Worm (Caenorhabditis elegans): Measurements from ENCODE around the gene T16G1.13.

ce11 chrV:12928929-12929532 lies 20.7 kb upstream of the T16G1.13 start, which contains the start of gene T16G1.2:
- TF ChIP-seq nhr-102 (tag; optimal IDR thresholded peaks at IDR 0.05) (no peak), mep-1 (tag; optimal IDR thresholded peaks at IDR 0.05) (no peak), zfp-3 (GFP tag; conservative IDR thresholded peaks at IDR 0.05) (no peak), lin-38 (GFP tag; IDR thresholded peaks at IDR 0.05) (no peak), ztf-11 (tag; optimal IDR thresholded peaks at IDR 0.05) (no peak), aly-2 (tag; optimal IDR thresholded peaks at IDR 0.05) (no peak), mxl-2 (GFP tag; conservative IDR thresholded peaks at IDR 0.05) (no peak), unc-39 (tag; optimal IDR thresholded peaks at IDR 0.05) (no peak), snpc-4 (tag; optimal IDR thresholded peaks at IDR 0.05) (no peak), rbr-2 (tag; optimal IDR thresholded peaks at IDR 0.05) (no peak)
